Worm (Caenorhabditis elegans) whole organism, L4/young adult: Measurements from ENCODE around the gene F49E2.5.

Experiments
- W03F9.2 ChIP-seq: fragments of 150-350 bp; optimal IDR thresholded peaks from 2 replicates; lab custom pipeline; 2014; ENCODE audit warnings: missing biosample characterization, missing genetic modification characterization
- dao-5 ChIP-seq: sonication (generic microtip); optimal IDR thresholded peaks from 2 replicates; lab custom pipeline; 2016; ENCODE audit warnings: missing genotype, missing genetic modification characterization, moderate library complexity, missing compliant biosample characterization
- him-1 ChIP-seq: sonication (generic microtip); optimal IDR thresholded peaks from 2 replicates; lab custom pipeline; 2016; ENCODE audit warnings: missing genotype, missing genetic modification reagents, missing genetic modification characterization, missing compliant biosample characterization

Gene F49E2.5

DNA sequence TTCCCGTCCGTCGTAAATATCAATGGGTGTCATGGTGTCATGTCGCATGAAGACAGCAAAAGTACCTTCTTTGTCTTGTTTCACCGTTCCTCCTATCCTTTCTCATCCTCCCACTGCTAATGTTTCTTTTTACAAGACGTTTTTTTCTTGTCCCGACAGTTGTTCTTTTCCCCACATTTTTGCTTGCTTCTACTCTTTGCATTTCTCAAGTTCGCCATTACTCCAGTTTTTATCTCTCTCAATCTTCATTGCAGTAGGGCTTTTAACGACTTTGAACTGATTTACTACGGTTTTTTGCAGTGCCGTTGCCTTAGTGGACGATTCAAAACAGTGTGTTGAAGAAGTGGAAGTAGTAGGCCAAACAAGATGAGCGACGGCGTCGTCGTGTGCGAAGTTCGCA lies 14.1 kb upstream of the F49E2.5 start, which contains the start of gene C07B5.4:
Gene C07B5.4 (plus strand): TSS at position 301 of the 400 bp plus-strand sequence.
- no peak for TF ChIP-seq him-1 (tag; lab: Kevin White, UChicago)
- no peak for TF ChIP-seq W03F9.2
- no peak for TF ChIP-seq dao-5 (tag; lab: Kevin White, UChicago)

DNA sequence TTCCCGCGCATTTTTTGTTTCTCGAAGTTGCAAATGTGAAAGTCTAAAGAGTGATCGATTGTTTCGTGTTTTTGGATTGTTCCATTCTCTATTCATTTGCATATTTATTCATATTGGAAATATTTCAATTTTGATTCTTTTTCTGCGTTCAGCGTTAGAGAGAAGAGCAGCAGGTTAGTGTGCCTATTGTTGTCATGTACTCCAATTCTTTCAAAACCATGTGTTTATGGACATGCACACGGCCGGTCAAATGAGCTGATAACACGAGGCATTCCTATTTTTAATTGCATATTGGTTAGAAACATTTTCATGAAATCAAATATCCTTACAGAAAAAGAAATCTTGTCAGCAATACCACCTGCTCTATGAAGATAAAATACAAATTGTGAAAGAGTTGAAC lies 11.8 kb upstream of the F49E2.5 start:
- TF ChIP-seq W03F9.2 (no peak), him-1 (tag; lab: Kevin White, UChicago) (no peak), dao-5 (tag; lab: Kevin White, UChicago) (no peak)

DNA sequence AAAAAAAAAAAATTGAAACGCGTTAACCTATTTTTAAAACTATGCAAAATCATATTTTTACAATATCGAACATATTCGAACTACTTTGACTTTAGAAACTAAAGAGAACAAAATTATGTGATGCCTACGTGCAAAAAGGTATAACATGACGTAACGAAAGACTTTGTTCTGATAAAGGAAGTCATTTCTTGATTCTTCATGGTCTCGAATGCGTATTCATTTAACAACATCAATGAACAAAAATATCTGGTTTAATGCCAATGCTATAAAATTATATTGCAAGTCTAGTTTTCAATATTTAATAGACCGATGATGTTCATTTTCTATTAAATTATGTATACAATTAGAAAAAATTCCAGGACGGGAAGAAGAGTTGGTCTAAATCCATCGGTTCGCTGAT lies 7.4 kb upstream of the F49E2.5 start:
- TF ChIP-seq him-1 (tag; lab: Kevin White, UChicago): no peak
- TF ChIP-seq dao-5 (tag; lab: Kevin White, UChicago): no peak

DNA sequence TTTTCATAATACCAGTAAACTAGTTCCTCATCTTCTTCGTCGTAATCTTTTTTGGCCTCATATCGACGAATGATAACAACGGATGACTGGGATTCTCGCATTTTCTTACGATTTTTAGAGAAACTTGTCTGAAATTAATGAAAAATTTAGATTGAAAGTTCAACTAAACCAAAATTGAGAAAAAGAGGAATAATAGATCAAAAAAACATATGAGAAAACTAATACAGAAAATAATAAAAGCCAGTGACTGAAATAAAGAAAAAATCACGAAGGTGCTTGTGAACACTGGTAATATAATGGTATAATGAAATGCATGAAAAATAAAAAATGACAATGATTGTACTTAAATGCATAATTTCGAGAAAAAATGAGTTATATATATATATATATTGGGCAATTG lies 6.8 kb upstream of the F49E2.5 start, which contains the start of gene C07B5.8:
Gene C07B5.8 (minus strand): TSS at position 101 of the 400 bp plus-strand sequence.
- TF ChIP-seq W03F9.2: no peak
- no peak for TF ChIP-seq him-1 (tag; lab: Kevin White, UChicago)
- TF ChIP-seq dao-5 (tag; lab: Kevin White, UChicago): no peak

DNA sequence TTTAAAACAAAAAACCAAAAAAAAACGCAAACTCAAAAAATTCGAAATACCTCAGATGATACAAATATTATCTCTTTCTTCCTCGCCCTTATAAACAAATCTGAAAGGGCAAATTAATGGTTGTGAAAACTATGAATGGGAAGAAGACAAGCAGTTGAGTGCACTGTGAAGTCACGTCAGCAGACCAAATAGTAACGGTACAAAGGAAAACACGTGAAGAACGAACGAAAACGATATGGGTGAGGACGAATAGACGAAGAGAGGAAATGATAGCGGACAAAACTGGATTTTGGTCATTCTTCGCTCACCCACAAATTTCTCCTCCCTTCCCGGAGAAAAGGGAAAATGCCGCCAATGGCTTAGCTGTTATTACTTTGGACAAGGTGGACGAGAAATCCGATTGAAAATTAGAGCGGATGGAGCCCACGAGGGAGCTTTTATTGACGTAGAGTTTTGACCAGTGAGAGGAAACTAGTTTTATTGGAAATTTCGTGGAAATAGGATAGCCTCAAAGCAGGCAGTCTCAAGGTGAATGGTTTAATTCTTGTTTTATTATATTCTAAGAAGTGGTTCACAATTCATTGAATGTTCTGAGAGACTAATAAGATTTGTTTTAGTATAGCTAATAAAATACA lies 5.8 kb upstream of the F49E2.5 start:
- TF ChIP-seq W03F9.2 (no peak), him-1 (tag; lab: Kevin White, UChicago) (no peak), dao-5 (tag; lab: Kevin White, UChicago) (no peak)

DNA sequence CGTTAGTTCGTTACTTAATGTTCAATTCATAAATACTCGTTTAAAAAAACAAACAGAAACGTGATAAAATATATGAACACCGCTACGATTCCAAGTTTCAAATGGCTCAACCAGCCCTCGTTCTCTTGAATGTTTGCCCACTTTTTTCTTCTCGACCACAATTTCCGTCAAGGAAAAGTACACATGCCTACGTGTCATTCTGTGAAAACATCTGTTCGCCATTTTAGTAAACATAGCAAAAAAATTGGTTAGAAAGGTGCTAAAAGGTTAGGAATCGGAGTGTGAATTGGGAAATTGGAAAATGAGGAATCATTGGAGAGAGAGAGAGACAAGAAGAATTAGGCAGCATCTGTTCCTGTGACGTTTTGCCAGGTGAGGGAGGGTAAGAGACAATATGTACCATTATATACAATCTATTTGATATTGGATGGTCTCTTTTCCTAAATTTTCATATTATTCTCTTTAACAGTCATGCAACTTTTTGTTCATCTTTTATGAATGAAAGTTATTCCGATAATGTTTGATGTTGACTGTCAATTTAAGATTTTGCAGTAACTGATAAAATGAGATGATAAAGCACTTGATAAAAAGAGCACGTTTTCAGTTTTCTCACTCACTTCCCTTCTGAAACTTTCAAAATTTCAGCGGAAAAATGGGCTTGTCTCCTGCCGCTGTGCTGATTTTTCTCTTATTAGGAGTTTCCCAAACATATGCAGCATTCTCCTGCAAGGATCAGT lies 4.0 kb upstream of the F49E2.5 start, which contains the start of gene nuc-1:
Gene nuc-1 (plus strand): TSS at position 612 of the 737 bp plus-strand sequence.
- TF ChIP-seq W03F9.2 (no peak), him-1 (tag; lab: Kevin White, UChicago) (no peak), dao-5 (tag; lab: Kevin White, UChicago) (no peak)

DNA sequence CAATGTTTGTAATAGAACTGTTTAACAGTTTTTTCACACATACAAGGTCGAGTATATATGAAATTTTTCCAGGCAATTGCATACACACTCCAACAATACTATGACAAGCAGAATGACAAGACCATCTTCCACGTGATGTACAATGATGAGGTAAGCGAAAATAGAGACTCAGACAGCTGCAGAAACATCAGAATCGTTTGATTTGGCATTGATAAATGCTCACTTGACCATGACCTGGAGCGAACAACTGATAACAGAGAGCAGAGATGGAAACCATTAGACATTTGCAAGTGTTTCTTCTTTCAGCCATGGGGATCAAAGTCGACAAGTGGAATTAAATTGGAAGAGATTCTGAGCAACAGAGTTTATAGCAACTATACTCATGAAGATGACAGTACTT lies 3.0 kb upstream of the F49E2.5 start:
- TF ChIP-seq W03F9.2 (no peak), him-1 (tag; lab: Kevin White, UChicago) (no peak), dao-5 (tag; lab: Kevin White, UChicago) (no peak)

DNA sequence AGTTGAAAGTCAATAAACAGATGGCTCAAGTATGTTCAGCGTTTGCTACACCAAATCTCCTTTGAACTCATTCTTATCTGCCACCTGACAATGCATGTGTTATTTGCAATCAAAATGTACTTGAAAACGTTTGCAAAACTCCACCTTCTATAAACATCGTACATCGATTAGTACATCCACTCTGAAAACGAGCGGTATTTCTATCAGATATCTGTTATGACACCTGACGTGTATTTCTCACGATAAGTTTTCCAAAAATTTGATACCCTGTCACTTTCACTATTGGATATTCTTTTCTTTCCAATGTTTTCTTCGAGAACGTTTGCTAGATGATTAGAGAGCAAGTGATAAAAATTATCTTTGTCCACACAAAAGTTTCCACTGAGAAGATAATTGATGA lies 953 bp downstream of the F49E2.5 start:
- TF ChIP-seq W03F9.2 (no peak), dao-5 (tag; lab: Kevin White, UChicago) (no peak), him-1 (tag; lab: Kevin White, UChicago) (no peak)

DNA sequence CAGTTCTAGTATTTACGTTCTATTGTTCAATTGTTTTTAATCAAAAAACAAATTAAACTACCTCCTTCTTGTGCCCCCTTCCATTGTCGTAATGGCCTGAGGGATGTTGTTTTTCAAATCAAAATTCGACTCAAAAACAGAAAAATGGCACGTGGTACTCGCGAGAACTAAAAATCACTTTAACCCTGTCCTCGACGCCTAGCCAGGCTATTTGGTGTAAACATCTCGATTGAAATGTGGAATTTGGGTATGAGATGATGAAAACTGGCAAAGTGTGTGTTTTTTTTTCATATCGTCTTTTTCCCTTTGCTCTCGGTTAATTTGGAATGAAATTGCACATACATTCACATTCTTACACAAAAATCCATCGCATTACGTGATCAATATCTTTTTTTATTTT lies 3.2 kb downstream of the F49E2.5 start:
- TF ChIP-seq dao-5 (tag; lab: Kevin White, UChicago): no peak
- TF ChIP-seq W03F9.2: no peak
- no peak for TF ChIP-seq him-1 (tag; lab: Kevin White, UChicago)

DNA sequence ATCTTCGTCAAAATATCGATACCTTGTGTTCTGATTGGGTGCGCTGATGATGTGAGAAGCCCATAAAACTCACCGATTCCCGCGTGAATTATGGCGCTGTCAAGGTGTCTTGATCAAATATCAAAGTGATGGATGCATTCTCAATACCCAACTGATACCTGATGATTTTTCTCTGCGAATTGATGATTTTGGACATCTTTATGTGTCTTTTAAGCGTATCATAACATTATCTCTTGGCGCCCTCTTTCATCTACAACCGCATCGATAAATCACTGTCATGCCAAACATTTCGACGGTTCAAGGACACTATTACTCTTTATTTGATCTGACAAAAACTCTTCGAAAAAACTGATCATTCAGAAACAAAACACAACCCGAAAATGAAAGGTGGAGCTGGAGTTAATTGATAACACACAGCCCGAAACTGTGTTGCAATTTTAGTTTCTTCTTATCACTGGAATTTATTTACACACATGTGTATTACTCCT lies 3.9 kb downstream of the F49E2.5 start:
- TF ChIP-seq dao-5 (tag; lab: Kevin White, UChicago): no peak
- TF ChIP-seq W03F9.2: no peak
- TF ChIP-seq him-1 (tag; lab: Kevin White, UChicago): no peak

DNA sequence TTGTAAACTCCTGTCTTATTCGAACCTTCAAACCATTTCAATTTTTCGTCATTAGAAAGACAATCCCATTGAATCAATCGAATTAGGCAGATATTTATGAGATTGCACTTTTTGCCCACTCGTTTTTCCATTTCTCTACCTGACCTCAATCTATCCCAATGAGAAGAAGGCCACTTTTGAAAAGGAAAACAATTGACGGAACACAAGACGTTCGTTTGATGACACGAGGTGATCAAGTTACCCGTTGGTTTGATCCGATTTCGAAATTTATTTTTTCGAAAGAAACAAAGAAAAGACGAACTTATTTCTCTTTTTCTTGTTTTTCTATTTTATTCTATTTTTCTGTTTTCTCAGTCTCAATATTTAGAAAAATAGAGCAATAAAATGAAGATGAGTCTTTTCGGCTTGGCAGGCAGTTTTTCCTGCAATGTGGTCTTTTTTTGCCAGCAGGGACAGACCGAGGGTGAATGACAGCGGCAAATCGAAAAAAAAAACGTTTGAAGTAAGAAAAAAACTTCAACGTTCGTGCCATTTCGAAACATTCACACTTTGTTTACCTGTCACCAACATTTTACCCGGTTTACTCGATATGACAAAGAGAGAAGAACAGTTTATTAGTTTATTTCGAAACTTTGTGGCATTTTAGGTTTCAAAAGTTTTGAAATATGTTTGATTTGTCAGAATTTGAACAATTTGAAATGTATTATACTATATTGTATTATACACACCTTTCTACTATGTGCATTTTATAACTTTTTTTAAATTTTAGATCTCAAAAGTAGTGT lies 4.8 kb downstream of the F49E2.5 start:
- TF ChIP-seq W03F9.2: no peak
- TF ChIP-seq dao-5 (tag; lab: Kevin White, UChicago): no peak
- TF ChIP-seq him-1 (tag; lab: Kevin White, UChicago): no peak

DNA sequence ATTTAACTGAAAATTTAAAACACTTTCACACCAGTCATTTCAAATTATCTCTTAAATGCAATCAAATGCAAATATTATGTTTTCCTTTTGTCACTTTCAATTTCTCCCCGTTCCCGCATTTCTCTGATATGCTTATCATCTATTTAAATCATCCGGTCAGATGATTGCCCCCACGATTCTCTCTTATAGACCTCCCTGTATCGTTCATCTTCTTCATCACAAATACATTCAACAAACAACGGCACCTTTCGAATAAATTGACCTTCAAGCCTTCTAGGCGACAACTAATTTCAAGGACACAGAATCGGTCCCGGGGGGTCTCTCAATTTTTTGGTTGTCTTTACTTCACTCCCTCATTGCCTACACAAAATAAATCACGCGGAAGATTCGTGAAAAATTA lies 5.4 kb downstream of the F49E2.5 start:
- TF ChIP-seq W03F9.2: no peak
- TF ChIP-seq him-1 (tag; lab: Kevin White, UChicago): no peak
- TF ChIP-seq dao-5 (tag; lab: Kevin White, UChicago): no peak

DNA sequence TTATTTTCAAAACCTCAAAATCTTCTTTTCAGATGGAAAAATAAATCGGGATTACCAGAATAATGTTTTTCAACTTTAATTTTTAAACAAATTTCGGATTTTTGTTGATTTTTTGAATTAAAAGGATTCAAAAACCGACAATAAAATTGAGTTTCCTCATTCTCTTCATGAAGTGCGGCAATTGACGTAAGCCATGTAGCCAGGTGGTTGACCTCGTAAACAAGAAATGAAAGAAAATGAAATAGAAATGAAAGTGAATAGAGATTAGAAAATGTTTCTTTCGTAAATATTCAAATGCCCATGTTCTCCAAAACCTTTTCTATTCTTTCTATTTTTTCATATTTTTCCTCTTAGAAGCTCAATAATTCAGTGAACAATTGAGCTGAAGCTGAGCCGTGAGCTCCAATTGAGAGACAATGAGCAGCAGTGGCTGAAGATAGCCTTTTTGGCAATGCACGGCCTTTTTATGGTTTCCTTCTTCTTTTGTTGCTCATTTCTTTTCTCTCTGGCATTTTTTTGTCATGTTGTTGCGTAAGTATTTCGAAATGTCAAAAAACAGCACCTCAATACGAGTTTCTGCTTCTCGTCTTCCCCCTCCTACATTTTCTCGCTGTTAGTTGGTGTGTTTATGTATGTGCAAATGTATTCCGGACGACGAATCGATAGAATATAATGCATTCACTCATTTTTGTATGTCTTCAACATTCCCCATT lies 6.4 kb downstream of the F49E2.5 start:
- no peak for TF ChIP-seq W03F9.2
- TF ChIP-seq him-1 (tag; lab: Kevin White, UChicago): no peak
- TF ChIP-seq dao-5 (tag; lab: Kevin White, UChicago): no peak
